Worm (Caenorhabditis elegans) whole organism, L4/young adult: ENCODE measurements around the gene tax-6.

Experiments
- W03F9.2 ChIP-seq: fragments of 150-350 bp; optimal IDR thresholded peaks from 2 replicates; lab custom pipeline; 2014; ENCODE audit warnings: missing biosample characterization, missing genetic modification characterization
- dao-5 ChIP-seq: sonication (generic microtip); optimal IDR thresholded peaks from 2 replicates; lab custom pipeline; 2016; ENCODE audit warnings: missing genotype, missing genetic modification characterization, moderate library complexity, missing compliant biosample characterization
- him-1 ChIP-seq: sonication (generic microtip); optimal IDR thresholded peaks from 2 replicates; lab custom pipeline; 2016; ENCODE audit warnings: missing genotype, missing genetic modification reagents, missing genetic modification characterization, missing compliant biosample characterization

tax-6 gene

DNA sequence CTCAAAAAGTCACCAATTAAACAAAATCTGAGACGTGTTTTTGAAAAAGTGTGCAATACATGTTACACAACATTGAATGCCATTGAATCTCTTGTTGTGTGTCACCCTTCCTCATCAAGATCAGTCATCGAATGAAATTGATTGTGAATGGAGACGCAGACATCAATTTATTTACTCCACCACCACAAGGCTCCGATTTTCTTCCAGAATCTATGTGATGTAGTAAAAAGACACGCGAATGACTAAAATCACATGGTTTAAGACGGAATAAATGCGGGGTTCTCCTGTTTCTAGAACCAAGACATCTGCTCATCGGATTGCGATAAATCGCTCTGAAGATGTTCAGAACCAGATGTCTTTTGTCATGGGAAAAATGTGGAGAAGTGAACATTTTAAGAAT is 11.4 kb upstream of the tax-6 start:
- TF ChIP-seq W03F9.2 (tag; lab: Kevin White, UChicago) (no peak), him-1 (tag; lab: Kevin White, UChicago) (no peak), dao-5 (tag; lab: Kevin White, UChicago) (no peak)

DNA sequence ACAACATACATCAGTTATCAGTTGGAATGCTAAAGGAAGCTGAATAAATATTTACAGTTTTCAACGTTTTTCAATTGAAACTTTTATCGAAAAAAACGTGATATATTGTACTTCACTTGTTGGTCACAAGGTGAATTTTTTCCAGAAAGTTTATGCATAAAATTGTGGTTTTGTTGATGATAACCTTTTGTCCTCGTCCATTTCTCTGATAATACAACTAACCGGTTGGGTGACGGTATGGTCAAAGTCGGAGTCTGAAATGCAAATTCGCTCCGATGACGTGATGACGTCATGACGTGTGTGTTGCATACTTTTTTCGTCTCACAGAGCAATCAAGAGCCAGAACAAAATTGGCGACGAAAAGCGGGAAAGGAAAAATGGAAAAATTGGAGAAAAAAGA is 10.0 kb upstream of the tax-6 start:
- no peak for TF ChIP-seq him-1 (tag; lab: Kevin White, UChicago)
- TF ChIP-seq dao-5 (tag; lab: Kevin White, UChicago): no peak
- TF ChIP-seq W03F9.2 (tag; lab: Kevin White, UChicago): no peak

DNA sequence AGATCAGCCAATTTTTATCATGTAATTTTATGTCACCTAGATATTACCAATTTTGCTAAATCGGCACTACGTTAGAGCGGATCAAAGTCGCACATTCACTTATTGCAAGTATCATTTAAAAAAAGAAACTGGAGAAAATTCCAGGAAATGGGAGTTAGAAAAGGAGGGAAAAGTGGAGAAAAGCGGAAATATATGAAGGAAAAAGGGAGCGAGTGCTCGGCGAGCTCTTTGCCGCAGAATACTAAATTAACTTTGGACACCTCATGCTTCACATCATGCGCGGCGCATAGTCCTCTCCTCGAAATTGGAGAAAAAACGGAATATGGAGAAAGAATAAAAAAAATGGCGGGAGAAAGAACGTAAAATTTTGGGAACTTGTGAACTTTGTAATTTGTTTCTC is 6.2 kb upstream of the tax-6 start:
- no peak for TF ChIP-seq W03F9.2 (tag; lab: Kevin White, UChicago)
- TF ChIP-seq him-1 (tag; lab: Kevin White, UChicago): peak; percentile 14
- no peak for TF ChIP-seq dao-5 (tag; lab: Kevin White, UChicago)

DNA sequence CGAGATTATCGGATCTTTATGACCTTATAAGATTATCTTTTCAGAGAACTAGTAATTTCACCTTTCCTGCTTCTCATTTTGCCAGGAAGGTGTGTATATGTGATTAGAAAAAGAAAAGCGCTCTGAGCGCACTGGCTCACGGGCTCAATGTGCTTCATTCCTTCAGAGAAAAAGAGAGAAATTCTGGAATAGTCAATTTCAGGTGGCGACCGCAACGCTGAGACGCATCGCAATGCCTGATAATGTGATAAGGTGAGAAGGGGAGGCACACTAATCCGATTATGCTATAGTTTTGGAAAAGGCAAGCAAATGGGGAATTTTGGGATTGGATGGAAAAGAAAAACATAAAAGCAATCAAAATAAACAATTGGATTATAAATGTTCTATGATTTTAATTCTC is 4.6 kb upstream of the tax-6 start:
- TF ChIP-seq W03F9.2 (tag; lab: Kevin White, UChicago): no peak
- no peak for TF ChIP-seq dao-5 (tag; lab: Kevin White, UChicago)
- no peak for TF ChIP-seq him-1 (tag; lab: Kevin White, UChicago)

DNA sequence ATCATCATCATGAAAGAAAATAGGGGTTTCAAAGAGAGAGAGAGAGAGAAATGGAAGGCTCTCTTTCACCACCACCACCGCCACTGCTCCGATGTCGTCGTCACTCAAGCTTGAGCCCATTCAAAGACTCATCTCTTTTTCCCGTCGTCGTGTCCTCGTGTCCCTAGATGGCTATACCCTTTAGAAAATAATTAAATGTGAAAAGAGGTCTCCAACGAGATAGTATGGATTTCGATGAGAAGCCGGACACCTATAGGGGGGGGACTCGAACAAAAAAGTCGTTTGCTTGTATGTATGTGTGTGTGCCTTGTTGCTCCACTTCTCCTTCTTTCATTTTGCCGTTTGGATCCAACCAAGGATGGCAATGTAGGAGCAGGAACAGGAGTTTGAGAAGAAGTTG is 3.6 kb upstream of the tax-6 start:
- TF ChIP-seq dao-5 (tag; lab: Kevin White, UChicago) (no peak), W03F9.2 (tag; lab: Kevin White, UChicago) (no peak), him-1 (tag; lab: Kevin White, UChicago) (no peak)

DNA sequence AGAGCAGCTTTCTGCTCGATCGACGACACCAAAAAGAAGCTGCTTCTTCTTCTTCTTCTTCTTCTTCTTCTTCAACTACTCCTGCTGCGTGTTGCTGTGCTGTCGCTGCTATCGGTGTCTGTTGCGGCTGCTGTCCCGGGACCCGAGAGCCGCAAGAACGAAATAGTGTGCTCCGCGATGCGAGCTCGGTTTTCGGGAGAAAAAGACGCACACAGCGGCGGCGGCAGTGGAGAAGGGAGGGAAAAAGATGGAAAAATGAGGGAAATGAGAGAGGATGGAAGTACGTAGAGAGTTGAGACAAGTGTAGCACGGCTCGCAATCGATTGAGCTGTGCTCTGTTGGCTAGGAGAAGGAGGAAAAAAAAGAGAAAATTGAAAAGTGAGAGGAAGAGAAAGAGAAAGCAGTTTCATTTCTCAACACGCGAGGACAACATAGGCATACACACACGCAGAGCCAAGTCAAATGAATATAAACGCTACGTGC is 2.4 kb upstream of the tax-6 start:
- no peak for TF ChIP-seq W03F9.2 (tag; lab: Kevin White, UChicago)
- TF ChIP-seq him-1 (tag; lab: Kevin White, UChicago): peak; percentile 70
- no peak for TF ChIP-seq dao-5 (tag; lab: Kevin White, UChicago)

DNA sequence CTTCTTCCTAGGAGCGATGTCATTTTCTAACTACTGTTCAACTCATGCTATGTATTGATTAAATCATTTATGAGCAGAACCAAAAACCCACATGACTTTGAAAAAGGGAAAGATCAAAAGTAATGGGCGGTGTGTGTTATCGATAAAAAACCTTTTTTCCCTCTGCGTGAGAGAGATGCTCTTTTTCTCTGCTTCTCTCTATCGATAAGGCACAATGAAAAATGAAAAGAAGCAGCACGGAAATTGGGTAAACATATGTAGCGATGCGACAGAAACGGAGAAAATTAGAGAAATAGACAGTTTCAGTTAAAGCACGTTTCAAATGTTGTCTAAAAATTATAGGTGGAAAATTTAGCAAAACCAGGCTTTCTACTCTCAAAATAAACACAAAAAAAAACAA is 945 bp upstream of the tax-6 start:
- TF ChIP-seq W03F9.2 (tag; lab: Kevin White, UChicago) (peak; percentile 4), him-1 (tag; lab: Kevin White, UChicago) (no peak), dao-5 (tag; lab: Kevin White, UChicago) (no peak)

DNA sequence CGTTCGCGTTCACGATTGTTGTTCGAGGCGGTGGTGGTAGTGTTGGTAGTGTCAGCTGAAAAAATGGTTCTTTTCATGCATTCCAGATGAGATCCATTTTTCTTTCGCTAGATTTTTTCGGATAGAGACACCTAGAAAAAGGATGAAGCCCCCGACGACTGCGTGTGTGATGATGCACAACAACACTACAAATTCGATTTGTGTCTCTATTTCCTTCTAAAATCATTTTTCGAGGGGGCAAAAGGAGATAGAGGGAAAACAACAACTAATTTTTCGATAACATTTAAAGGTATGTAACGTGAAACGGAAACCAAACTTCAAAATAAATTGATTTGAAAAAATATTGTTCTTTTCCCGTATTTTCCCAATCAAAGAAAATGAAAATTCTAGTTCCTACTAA is 919 bp downstream of the tax-6 start:
- TF ChIP-seq him-1 (tag; lab: Kevin White, UChicago) (no peak), dao-5 (tag; lab: Kevin White, UChicago) (no peak), W03F9.2 (tag; lab: Kevin White, UChicago) (no peak)

DNA sequence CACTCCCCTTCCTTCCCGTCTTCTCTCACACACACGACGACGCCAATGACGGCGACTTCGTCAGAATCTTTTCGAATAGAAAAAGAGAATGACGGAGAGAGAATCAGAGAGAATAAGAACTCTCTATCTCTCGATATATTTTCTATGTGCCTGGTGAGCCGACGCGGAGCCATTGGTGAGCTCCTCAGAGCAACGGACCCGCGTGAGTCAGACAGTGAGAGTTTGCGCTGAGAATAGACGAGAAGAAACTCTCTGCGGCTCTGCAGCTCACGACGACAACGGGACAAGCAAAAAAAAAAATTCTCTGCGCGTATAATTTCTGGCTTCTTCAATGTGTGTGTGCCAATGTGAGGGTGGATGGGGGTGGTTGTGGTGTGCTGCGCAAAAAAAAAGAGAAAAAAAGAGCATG is 1.4 kb downstream of the tax-6 start:
- TF ChIP-seq W03F9.2 (tag; lab: Kevin White, UChicago) (no peak), him-1 (tag; lab: Kevin White, UChicago) (peak; percentile 85), dao-5 (tag; lab: Kevin White, UChicago) (no peak)

DNA sequence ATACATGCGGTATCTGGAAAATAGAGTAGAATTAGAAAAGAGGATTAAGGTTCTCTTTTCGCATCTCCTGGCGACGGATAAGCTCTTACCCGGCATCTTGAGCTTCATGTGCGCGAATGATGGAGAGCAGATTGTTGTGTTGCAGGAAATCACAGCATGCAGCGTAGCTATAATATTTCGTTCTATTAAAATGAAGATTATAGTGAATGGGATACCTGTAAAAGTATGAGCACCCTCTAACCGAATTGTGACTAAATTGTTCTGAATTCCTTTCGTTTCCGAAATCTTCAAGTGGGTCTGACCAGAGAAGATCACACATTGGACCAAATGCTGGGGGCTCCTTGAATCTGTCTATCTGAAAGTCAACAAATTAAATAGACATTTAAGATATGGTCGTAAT is 3.0 kb downstream of the tax-6 start:
- TF ChIP-seq W03F9.2 (tag; lab: Kevin White, UChicago) (no peak), dao-5 (tag; lab: Kevin White, UChicago) (no peak), him-1 (tag; lab: Kevin White, UChicago) (no peak)

DNA sequence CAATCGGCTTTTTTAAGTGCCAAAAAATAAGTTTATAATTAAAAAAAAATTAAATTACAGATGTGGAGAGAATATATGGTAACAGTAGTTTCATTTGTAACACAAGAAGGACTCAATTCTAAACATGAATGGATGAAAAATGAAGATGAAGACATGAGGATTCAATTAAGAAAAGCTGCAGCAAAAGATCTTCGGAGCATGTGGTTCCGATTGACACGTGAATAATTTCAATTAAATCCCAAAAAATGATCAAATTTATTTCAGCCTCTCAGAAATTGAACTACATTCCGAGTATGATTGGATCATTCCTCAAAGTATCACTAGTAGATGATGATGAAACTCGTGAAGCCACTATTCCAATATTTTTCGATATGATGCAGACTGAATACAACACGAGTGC is 12.0 kb downstream of the tax-6 start:
- no peak for TF ChIP-seq dao-5 (tag; lab: Kevin White, UChicago)
- TF ChIP-seq him-1 (tag; lab: Kevin White, UChicago): no peak
- no peak for TF ChIP-seq W03F9.2 (tag; lab: Kevin White, UChicago)

DNA sequence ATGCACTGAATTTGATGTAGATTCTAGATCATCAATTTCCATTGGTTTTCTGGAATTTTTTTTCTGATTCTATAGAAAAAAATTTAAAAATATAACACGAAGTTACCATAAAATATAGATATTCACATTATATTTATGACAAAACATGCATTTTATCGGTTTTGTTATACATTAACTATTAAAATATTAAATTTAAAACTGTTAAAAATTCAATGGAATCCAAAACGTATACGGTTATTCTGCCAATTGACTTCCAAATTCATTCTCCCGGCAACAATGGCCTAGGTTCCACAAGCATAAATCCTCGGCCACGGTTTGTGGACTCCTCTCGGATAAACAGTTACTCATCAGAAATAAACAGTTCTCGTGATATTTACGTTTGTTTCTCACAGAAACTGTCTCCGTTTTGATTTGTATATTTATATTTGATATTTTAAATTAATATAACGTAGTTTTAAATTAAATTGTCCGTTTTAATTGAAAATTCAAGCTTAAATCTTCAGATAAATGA is 17.7 kb downstream of the tax-6 start, which contains the start of the genes F01D4.5 and ced-5:
Gene F01D4.5 (minus strand): TSS at position 51 of the 511 bp plus-strand sequence.
Gene ced-5 (plus strand): TSS at position 504 of the 511 bp plus-strand sequence.
- no peak for TF ChIP-seq dao-5 (tag; lab: Kevin White, UChicago)
- peak; percentile 47 for TF ChIP-seq him-1 (tag; lab: Kevin White, UChicago)
- TF ChIP-seq W03F9.2 (tag; lab: Kevin White, UChicago): peak; percentile 95

DNA sequence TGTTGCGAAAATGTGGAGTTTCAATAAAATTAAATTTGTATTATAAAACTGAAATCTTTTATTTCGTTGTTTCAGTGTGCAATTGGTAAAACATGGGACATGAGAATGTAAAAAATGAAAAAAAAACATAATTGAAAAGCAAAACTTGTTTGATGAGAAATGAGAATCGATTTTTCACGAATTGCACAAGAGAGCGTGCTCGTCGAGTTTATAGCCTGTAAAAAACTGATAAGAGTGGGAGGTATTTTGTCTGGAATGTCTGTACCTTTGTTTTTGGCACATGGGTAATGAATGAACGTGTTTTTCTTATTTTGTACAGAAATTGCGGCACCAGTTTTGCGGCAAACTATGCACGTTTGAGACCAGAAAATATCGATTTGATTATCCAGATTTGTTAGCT is 18.8 kb downstream of the tax-6 start:
- TF ChIP-seq dao-5 (tag; lab: Kevin White, UChicago): no peak
- TF ChIP-seq him-1 (tag; lab: Kevin White, UChicago): no peak
- TF ChIP-seq W03F9.2 (tag; lab: Kevin White, UChicago): no peak

DNA sequence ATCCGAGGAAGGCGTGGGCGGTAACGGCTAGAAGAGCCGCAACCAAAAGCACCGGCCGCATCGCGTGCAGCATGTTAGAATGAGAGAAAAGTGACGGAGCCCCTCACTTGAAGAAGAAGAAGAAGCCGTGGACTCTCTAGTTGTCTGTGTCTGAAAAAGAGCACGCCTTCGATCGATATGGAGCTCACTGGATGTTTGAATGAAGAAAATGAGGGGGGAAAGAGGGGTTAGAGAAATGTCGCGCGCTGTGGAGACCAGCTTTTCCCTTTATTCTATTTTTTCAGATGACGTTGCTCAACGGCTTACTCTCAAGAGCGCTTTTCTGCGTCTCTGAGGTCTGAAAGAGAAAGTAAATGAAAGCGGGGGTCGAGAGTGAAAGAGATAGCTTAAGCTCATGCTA is 19.7 kb downstream of the tax-6 start, which contains the start of gene egl-21:
Gene egl-21 (minus strand): TSS at position 150 of the 400 bp plus-strand sequence.
- TF ChIP-seq him-1 (tag; lab: Kevin White, UChicago) (peak; percentile 68), dao-5 (tag; lab: Kevin White, UChicago) (no peak)
